Worm (Caenorhabditis elegans): ENCODE results near the gene R160.12.

R160.12 gene

DNA sequence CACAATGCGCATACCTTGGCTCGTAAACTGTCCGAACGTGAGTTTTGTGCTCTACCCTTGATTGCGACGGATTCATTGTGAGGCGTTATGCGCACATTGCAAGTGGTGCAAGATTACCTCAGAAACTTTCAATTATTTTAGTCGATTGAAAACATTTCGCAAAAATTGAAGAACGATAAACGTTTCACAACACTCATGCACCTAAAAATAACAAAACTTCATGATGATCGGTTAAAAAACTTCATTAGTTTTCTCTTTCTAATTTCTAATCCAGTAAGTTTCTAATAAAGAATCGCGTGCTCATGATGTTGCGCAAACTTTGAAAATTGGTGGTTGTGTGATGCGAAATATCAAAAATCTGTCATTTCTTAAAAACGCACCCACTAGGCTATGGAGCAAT is 41.2 kb upstream of the R160.12 start, which contains the start of gene dop-1:
Gene dop-1 (minus strand): TSS at position 101 of the 400 bp plus-strand sequence.
- TF ChIP-seq fkh-3 (tag; optimal IDR thresholded peaks at IDR 0.05) (no peak), madf-10 (tag; optimal IDR thresholded peaks at IDR 0.05) (no peak), ceh-91 (GFP tag; IDR thresholded peaks at IDR 0.05) (no peak), F55B11.4 (tag; optimal IDR thresholded peaks at IDR 0.05; ENCODE audit: borderline replicate concordance, insufficient read depth) (no peak), ztf-6 (GFP tag; IDR thresholded peaks at IDR 0.05) (no peak), tbx-9 (tag; optimal IDR thresholded peaks at IDR 0.05; ENCODE audit: borderline replicate concordance) (no peak), Y53G8AR.9 (GFP tag; conservative IDR thresholded peaks at IDR 0.05) (no peak), B0019.2 (GFP tag; conservative IDR thresholded peaks at IDR 0.05) (no peak)

DNA sequence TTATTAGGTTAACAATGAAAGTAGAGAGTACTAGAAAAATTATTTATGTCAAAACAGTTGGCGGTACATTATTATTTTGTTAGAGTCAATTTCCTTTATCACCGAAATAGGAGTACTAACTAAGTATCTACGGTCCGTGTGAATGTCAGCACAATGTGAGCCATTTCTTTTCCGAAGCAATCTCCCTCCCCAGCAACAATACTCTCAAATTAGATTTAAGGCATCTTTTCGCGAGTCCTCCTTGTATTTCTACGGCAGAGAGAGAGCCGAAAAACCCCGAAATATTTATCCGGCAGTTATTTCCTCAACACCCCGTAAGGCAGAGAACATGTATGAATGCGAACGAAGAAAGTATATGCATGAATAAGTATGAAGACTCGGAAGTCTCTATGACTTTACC is 37.7 kb upstream of the R160.12 start:
- TF ChIP-seq snpc-1.3 (tag; optimal IDR thresholded peaks at IDR 0.05; ENCODE audit: insufficient read depth) = no peak
- TF ChIP-seq hlh-26 (GFP tag; conservative IDR thresholded peaks at IDR 0.05) = no peak
- no peak for TF ChIP-seq F39B2.1 (GFP tag; IDR thresholded peaks at IDR 0.05)
- no peak for TF ChIP-seq pha-4 (tag; optimal IDR thresholded peaks at IDR 0.05)
- no peak for TF ChIP-seq ceh-79 (tag; optimal IDR thresholded peaks at IDR 0.05)
- no peak for TF ChIP-seq fkh-3 (tag; optimal IDR thresholded peaks at IDR 0.05)
- no peak for TF ChIP-seq athp-1 (tag; optimal IDR thresholded peaks at IDR 0.05)
- TF ChIP-seq lin-35 (GFP tag; optimal IDR thresholded peaks at IDR 0.05) = no peak
- TF ChIP-seq lin-26 (GFP tag; IDR thresholded peaks at IDR 0.05) = no peak
- no peak for TF ChIP-seq lsl-1 (GFP tag; optimal IDR thresholded peaks at IDR 0.05)
- no peak for TF ChIP-seq T26A5.8 (tag; optimal IDR thresholded peaks at IDR 0.05)
- TF ChIP-seq F55B11.4 (tag; optimal IDR thresholded peaks at IDR 0.05; ENCODE audit: borderline replicate concordance, insufficient read depth) = no peak
- TF ChIP-seq ccch-3 (GFP tag; optimal IDR thresholded peaks at IDR 0.05) = no peak
- no peak for TF ChIP-seq ztf-3 (GFP tag; optimal IDR thresholded peaks at IDR 0.05)

DNA sequence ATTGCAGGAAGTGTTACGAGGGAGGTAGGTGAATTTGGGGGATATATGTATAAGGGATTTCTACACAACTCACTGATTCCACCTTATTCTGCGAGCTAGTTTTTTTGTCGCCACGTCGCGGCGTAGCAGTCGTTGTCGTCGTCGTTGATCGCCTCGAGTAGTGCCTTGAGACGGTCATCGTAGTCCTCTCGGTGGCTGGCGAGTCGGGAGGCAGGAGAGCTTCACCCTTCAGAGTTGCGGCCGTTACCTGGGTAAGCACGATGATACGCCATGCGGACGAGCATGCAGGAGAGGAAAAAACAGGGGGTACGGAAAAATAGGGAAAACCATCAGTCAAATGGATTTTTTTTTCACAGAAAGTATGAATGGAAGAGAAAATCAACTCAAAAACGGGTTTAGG is 35.6 kb upstream of the R160.12 start:
- TF ChIP-seq zfh-2 (GFP tag; conservative IDR thresholded peaks at IDR 0.05) (peak; percentile 70), nhr-120 (GFP tag; IDR thresholded peaks at IDR 0.05) (no peak)

DNA sequence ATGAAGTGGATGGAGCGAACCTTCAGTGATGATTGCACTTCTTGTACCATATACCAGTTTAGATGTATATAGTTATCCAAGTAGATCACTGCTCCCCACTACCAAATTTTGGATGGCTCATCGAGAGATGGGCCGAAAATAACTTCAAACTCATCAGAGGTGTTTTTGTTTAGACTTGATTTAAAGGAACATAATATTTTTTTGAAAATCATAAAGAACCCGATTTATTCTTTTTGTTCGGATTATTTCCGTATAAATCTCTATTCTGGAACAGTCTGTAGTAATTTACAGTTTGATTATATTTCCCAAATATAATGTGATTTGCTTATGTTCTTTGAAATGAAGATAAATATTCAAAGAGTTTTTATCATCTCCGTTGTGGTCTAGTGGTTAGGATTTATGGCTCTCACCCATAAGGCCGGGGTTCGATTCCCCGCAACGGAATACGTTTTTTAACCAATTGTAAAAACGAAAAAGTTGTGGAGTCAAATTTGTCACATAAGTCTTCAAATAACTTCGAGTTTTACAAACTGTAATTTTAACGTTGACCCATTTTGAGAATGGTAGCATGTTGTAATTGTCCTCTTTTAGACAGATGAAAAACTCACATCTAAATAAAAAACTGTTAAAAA is 32.8 kb upstream of the R160.12 start:
- TF ChIP-seq lin-26 (GFP tag; IDR thresholded peaks at IDR 0.05) = peak; percentile 76
- peak; percentile 4 for TF ChIP-seq ZK185.1 (tag; optimal IDR thresholded peaks at IDR 0.05; ENCODE audit: poor library complexity, severe bottlenecking)
- TF ChIP-seq nhr-27 (tag; optimal IDR thresholded peaks at IDR 0.05) = no peak
- peak; percentile 86 for TF ChIP-seq rpc-1 (optimal IDR thresholded peaks at IDR 0.05)
- TF ChIP-seq rpc-1 (tag; optimal IDR thresholded peaks at IDR 0.05) = peak; percentile 94
- TF ChIP-seq ztf-18 (tag; optimal IDR thresholded peaks at IDR 0.05) = peak; percentile 45
- peak; percentile 37 for TF ChIP-seq nhr-90 (tag; optimal IDR thresholded peaks at IDR 0.05)
- TF ChIP-seq snpc-3.4 (tag; optimal IDR thresholded peaks at IDR 0.05) = peak; percentile 44
- peak; percentile 65 for TF ChIP-seq snpc-4 (GFP tag; optimal IDR thresholded peaks at IDR 0.05)
- TF ChIP-seq snpc-4 (tag; optimal IDR thresholded peaks at IDR 0.05) = peak in 3 of 4 experiments; percentile 53 to 83 (median 81)
- TF ChIP-seq ama-1 (optimal IDR thresholded peaks at IDR 0.05) = no peak
- peak in 1 of 2 experiments; percentile 31 for TF ChIP-seq ama-1 (GFP tag; optimal IDR thresholded peaks at IDR 0.05)
- no peak for TF ChIP-seq tlf-1 (GFP tag; optimal IDR thresholded peaks at IDR 0.05)
- no peak for TF ChIP-seq bed-1 (GFP tag; IDR thresholded peaks at IDR 0.05)
- no peak for TF ChIP-seq F23B12.7 (tag; optimal IDR thresholded peaks at IDR 0.05; ENCODE audit: insufficient read depth)
- no peak for TF ChIP-seq aptf-3 (GFP tag; IDR thresholded peaks at IDR 0.05)
- peak; percentile 24 for TF ChIP-seq mes-4 (tag; optimal IDR thresholded peaks at IDR 0.05)
- no peak for TF ChIP-seq ceh-58 (GFP tag; IDR thresholded peaks at IDR 0.05)
- TF ChIP-seq ztf-25 (GFP tag; IDR thresholded peaks at IDR 0.05) = 0 out of 2 replicates have a peak, but pooled peaks have one; percentile 62
- TF ChIP-seq ets-4 (GFP tag; optimal IDR thresholded peaks at IDR 0.05) = no peak
- peak; percentile 54 for TF ChIP-seq Y56A3A.18 (GFP tag; IDR thresholded peaks at IDR 0.05)
- TF ChIP-seq snpc-1.3 (tag; optimal IDR thresholded peaks at IDR 0.05; ENCODE audit: insufficient read depth) = peak; percentile 73
- TF ChIP-seq rec-8 (tag; optimal IDR thresholded peaks at IDR 0.05) = peak in 1 of 2 experiments; percentile 6
- peak; percentile 87 for TF ChIP-seq tbp1 (GFP tag; optimal IDR thresholded peaks at IDR 0.05)

All from whole organism, young adult.